Fruit fly (Drosophila melanogaster) Kc167 (cell line): ENCODE results near the gene CG43373.

Experiments used
- Myc ChIP-seq: fragments of >200 bp; optimal IDR thresholded peaks from 2 replicates; lab custom pipeline; 2017; ENCODE audit warnings: missing external identifiers
- Sin3A ChIP-seq: fragments of >200 bp; optimal IDR thresholded peaks from 2 replicates; lab custom pipeline; 2018; ENCODE audit warnings: missing external identifiers
- h ChIP-seq: fragments of >200 bp; optimal IDR thresholded peaks from 3 replicates; lab custom pipeline; 2018; ENCODE audit warnings: missing external identifiers
- insv ChIP-seq: fragments of >200 bp; optimal IDR thresholded peaks from 3 replicates; lab custom pipeline; 2018; ENCODE audit warnings: missing external identifiers
- psq ChIP-seq: fragments of >200 bp; optimal IDR thresholded peaks from 2 replicates; lab custom pipeline; 2017; ENCODE audit warnings: missing external identifiers
- ttk ChIP-seq: sonication (Bioruptor generic); optimal IDR thresholded peaks from 2 replicates; lab custom pipeline; 2017; ENCODE audit warnings: missing external identifiers

DNA sequence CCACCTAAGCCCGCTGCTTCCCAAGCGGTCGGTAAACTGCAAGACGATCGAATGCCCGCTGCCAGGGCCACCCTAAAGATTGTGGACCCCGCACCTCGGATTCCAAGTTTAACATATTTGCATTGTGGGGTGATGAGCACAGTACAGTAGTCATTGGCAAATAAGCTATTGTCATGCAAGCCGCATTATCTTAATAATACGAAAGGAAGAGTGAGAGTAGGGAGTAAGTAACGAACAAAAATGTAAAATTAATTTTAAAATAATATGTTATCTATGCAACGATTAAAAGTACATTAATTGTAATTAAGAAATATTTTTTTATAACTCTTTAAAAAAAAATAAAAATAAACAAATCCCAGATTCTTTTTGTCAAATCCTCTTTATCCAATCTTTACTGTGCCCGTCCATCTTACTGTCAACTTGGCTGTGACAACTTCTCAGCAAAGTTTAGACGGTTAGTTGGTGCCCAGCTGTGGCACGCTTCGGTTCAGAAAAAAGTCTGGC, 45.9 kb downstream of the CG43373 start, which contains the start of gene st:
- TF ChIP-seq Sin3A (lab: Kevin White, UChicago) (no peak), Myc (lab: Kevin White, UChicago) (no peak), insv (lab: Kevin White, UChicago) (no peak), ttk (no peak), psq (lab: Kevin White, UChicago) (no peak), h (no peak)
